Worm (Caenorhabditis elegans): Measurements from ENCODE around the gene snt-2.

Gene snt-2

ce11 chrIII:789604-790003 is 3.9 kb downstream of the snt-2 start:
- TF ChIP-seq hlh-15 (tag; optimal IDR thresholded peaks at IDR 0.05) (no peak), ceh-22 (tag; optimal IDR thresholded peaks at IDR 0.05) (no peak), pax-1 (tag; optimal IDR thresholded peaks at IDR 0.05) (peak; percentile 17), hlh-13 (GFP tag; optimal IDR thresholded peaks at IDR 0.05) (no peak)

ce11 chrIII:783254-783753 is 10.2 kb downstream of the snt-2 start, which contains the start of the genes dagl-2 and ppm-1.G:
Gene dagl-2, minus strand, starts transcription at chrIII:783305.
Gene ppm-1.G, plus strand, starts transcription at chrIII:783703.
- TF ChIP-seq ceh-31 (tag; optimal IDR thresholded peaks at IDR 0.05) (peak; percentile 92), hlh-8 (tag; optimal IDR thresholded peaks at IDR 0.05) (peak; percentile 42), ceh-6 (GFP tag; optimal IDR thresholded peaks at IDR 0.05) (no peak), dmd-4 (tag; optimal IDR thresholded peaks at IDR 0.05; ENCODE audit: borderline replicate concordance) (no peak), ceh-19 (GFP tag; optimal IDR thresholded peaks at IDR 0.05) (no peak), hlh-30 (tag; optimal IDR thresholded peaks at IDR 0.05; ENCODE audit: insufficient read depth) (no peak), ceh-45 (GFP tag; IDR thresholded peaks at IDR 0.05) (no peak), rnt-1 (tag; optimal IDR thresholded peaks at IDR 0.05) (peak; percentile 37), ahr-1 (tag; optimal IDR thresholded peaks at IDR 0.05) (no peak), pha-2 (tag; optimal IDR thresholded peaks at IDR 0.05) (no peak), F13H6.1 (tag; optimal IDR thresholded peaks at IDR 0.05) (peak; percentile 1), K02D7.2 (tag; optimal IDR thresholded peaks at IDR 0.05) (no peak), dve-1 (tag; optimal IDR thresholded peaks at IDR 0.05) (no peak), ama-1 (optimal IDR thresholded peaks at IDR 0.05) (no peak), eyg-1 (tag; optimal IDR thresholded peaks at IDR 0.05) (no peak), unc-55 (GFP tag; optimal IDR thresholded peaks at IDR 0.05) (no peak), tbx-7 (tag; optimal IDR thresholded peaks at IDR 0.05) (peak; percentile 53), pat-9 (tag; optimal IDR thresholded peaks at IDR 0.05) (no peak), tbx-2 (tag; optimal IDR thresholded peaks at IDR 0.05) (peak; percentile 84), unc-86 (tag; optimal IDR thresholded peaks at IDR 0.05) (peak; percentile 0), odd-2 (tag; optimal IDR thresholded peaks at IDR 0.05) (no peak), nhr-11 (tag; optimal IDR thresholded peaks at IDR 0.05) (no peak), fkh-10 (GFP tag; optimal IDR thresholded peaks at IDR 0.05) (no peak), pha-4 (tag; optimal IDR thresholded peaks at IDR 0.05) (no peak), hlh-6 (tag; optimal IDR thresholded peaks at IDR 0.05) (no peak), pag-3 (tag; optimal IDR thresholded peaks at IDR 0.05; ENCODE audit: borderline replicate concordance) (no peak), hlh-13 (GFP tag; optimal IDR thresholded peaks at IDR 0.05) (no peak), T23F11.4 (GFP tag; optimal IDR thresholded peaks at IDR 0.05) (no peak), sdc-2 (tag; optimal IDR thresholded peaks at IDR 0.05) (peak; percentile 23), ceh-9 (tag; optimal IDR thresholded peaks at IDR 0.05) (no peak), nfya-1 (tag; optimal IDR thresholded peaks at IDR 0.05) (peak; percentile 42), ceh-14 (tag; optimal IDR thresholded peaks at IDR 0.05) (peak; percentile 86), C38D4.7 (GFP tag; optimal IDR thresholded peaks at IDR 0.05) (no peak), che-1 (tag; optimal IDR thresholded peaks at IDR 0.05) (no peak), gmeb-2 (tag; optimal IDR thresholded peaks at IDR 0.05) (no peak), ceh-48 (tag; optimal IDR thresholded peaks at IDR 0.05) (no peak), nhr-232 (tag; optimal IDR thresholded peaks at IDR 0.05) (no peak), ceh-34 (tag; optimal IDR thresholded peaks at IDR 0.05) (no peak), K09A11.1 (tag; optimal IDR thresholded peaks at IDR 0.05; ENCODE audit: insufficient read depth) (no peak), pros-1 (tag; optimal IDR thresholded peaks at IDR 0.05) (no peak), pqm-1 (tag; optimal IDR thresholded peaks at IDR 0.05) (peak; percentile 7), pax-1 (tag; optimal IDR thresholded peaks at IDR 0.05) (peak; percentile 41), syd-9 (tag; optimal IDR thresholded peaks at IDR 0.05) (no peak), ref-2 (tag; optimal IDR thresholded peaks at IDR 0.05) (peak; percentile 64), lin-11 (tag; optimal IDR thresholded peaks at IDR 0.05) (no peak), mec-3 (tag; optimal IDR thresholded peaks at IDR 0.05; ENCODE audit: borderline replicate concordance) (no peak), fax-1 (tag; optimal IDR thresholded peaks at IDR 0.05) (peak; percentile 59), fkh-6 (tag; optimal IDR thresholded peaks at IDR 0.05) (no peak), sox-4 (tag; optimal IDR thresholded peaks at IDR 0.05) (no peak)
